Worm (Caenorhabditis elegans) whole organism, L1 larva: Measurements from ENCODE around the gene cyp-43A1.

Experiments
- C04F5.9 ChIP-seq: sonication (generic microtip); optimal IDR thresholded peaks from 2 replicates; lab custom pipeline; 2016; ENCODE audit warnings: missing genetic modification characterization, missing compliant biosample characterization
- C34B4.2 ChIP-seq: sonication (generic microtip); optimal IDR thresholded peaks from 2 replicates; lab custom pipeline; 2017; ENCODE audit warnings: mild to moderate bottlenecking, missing genetic modification characterization, missing compliant biosample characterization
- F16B12.6 ChIP-seq: fragments of 150-350 bp; optimal IDR thresholded peaks from 2 replicates; lab custom pipeline; 2014; ENCODE audit warnings: missing biosample characterization, missing genetic modification characterization
- Y116A8C.19 ChIP-seq: sonication (generic microtip); optimal IDR thresholded peaks from 2 replicates; lab custom pipeline; 2016; ENCODE audit warnings: missing compliant biosample characterization, missing genetic modification characterization, borderline replicate concordance
- alr-1 ChIP-seq: fragments of 200-800 bp; sonication (Bioruptor generic); optimal IDR thresholded peaks from 2 replicates; lab custom pipeline; 2018; ENCODE audit warnings: borderline replicate concordance, mild to moderate bottlenecking, missing genetic modification characterization, missing compliant biosample characterization
- aly-2 ChIP-seq: fragments of 150-350 bp; optimal IDR thresholded peaks from 2 replicates; lab custom pipeline; 2014; ENCODE audit warnings: missing biosample characterization, missing genetic modification characterization
- ama-1 ChIP-seq: fragments of 150-350 bp; optimal IDR thresholded peaks from 2 replicates; lab custom pipeline; 2014
- ceh-63 ChIP-seq: fragments of 200-800 bp; sonication (Bioruptor generic); optimal IDR thresholded peaks from 2 replicates; lab custom pipeline; 2018; ENCODE audit warnings: mild to moderate bottlenecking, missing genetic modification characterization, missing compliant biosample characterization
- ceh-88 ChIP-seq: fragments of 200-800 bp; sonication (Bioruptor generic); IDR thresholded peaks from 2 replicates; pipeline ENCODE4 v1.3.6; 2022; ENCODE audit warnings: missing genetic modification characterization, missing compliant biosample characterization
- ces-1 ChIP-seq: fragments of 150-350 bp; optimal IDR thresholded peaks from 2 replicates; lab custom pipeline; 2014; ENCODE audit warnings: missing biosample characterization, missing genetic modification reagents, missing genetic modification characterization
- dpl-1 ChIP-seq, 3 experiments: fragments of 150-350 bp in 2 of 3; sonication (generic microtip) in 1 of 3; optimal IDR thresholded peaks; 2 replicates each; lab custom pipeline; 2014 to 2017; ENCODE audit warnings: missing biosample characterization in 3 of 3, missing genetic modification characterization in 3 of 3, missing genetic modification reagents in 3 of 3
- dsc-1 ChIP-seq: sonication (generic microtip); optimal IDR thresholded peaks from 2 replicates; lab custom pipeline; 2016; ENCODE audit warnings: mild to moderate bottlenecking, missing genetic modification characterization, missing compliant biosample characterization
- efl-1 ChIP-seq, 4 experiments: fragments of 150-350 bp; optimal IDR thresholded peaks in 3 of 4; peaks in 1 of 4; 1 replicate in 1 of 4; 2 replicates in 3 of 4; lab custom pipeline; 2014; ENCODE audit warnings: missing biosample characterization in 2 of 4, missing genetic modification characterization in 2 of 4, missing genetic modification reagents in 2 of 4
- egl-13 ChIP-seq: sonication (generic microtip); optimal IDR thresholded peaks from 2 replicates; lab custom pipeline; 2016; ENCODE audit warnings: missing genotype, missing genetic modification reagents, missing genetic modification characterization, missing compliant biosample characterization
- egl-27 ChIP-seq, 2 experiments: fragments of 150-350 bp in 1 of 2; sonication (generic microtip); optimal IDR thresholded peaks; 3 replicates each; lab custom pipeline; 2017 to 2018; ENCODE audit warnings: missing biosample characterization in 2 of 2, missing genetic modification characterization in 2 of 2, missing genetic modification reagents in 2 of 2
- elt-3 ChIP-seq, 6 experiments: fragments of 150-350 bp in 1 of 6; sonication (generic microtip); optimal IDR thresholded peaks; 2 replicates each; lab custom pipeline; 2017 to 2018; ENCODE audit warnings: missing biosample characterization in 6 of 6, missing genetic modification characterization in 6 of 6, inconsistent platforms in 1 of 6
- ets-5 ChIP-seq: fragments of 200-800 bp; sonication (Bioruptor generic); IDR thresholded peaks from 2 replicates; pipeline ENCODE4 v1.3.6; 2022; ENCODE audit warnings: missing genetic modification characterization, missing compliant biosample characterization
- fkh-10 ChIP-seq: sonication (generic microtip); optimal IDR thresholded peaks from 2 replicates; lab custom pipeline; 2017; ENCODE audit warnings: missing biosample characterization, missing genetic modification reagents, missing genetic modification characterization
- fkh-4 ChIP-seq: sonication (generic microtip); optimal IDR thresholded peaks from 2 replicates; lab custom pipeline; 2016; ENCODE audit warnings: missing compliant biosample characterization, missing genetic modification characterization, borderline replicate concordance
- grh-1 ChIP-seq: fragments of 200-800 bp; sonication (Bioruptor generic); IDR thresholded peaks from 2 replicates; pipeline ENCODE4 v1.3.6; 2022; ENCODE audit warnings: missing genetic modification reagents, missing genetic modification characterization, missing compliant biosample characterization
- hpl-2 ChIP-seq: fragments of 150-350 bp; optimal IDR thresholded peaks from 2 replicates; lab custom pipeline; 2014; ENCODE audit warnings: missing biosample characterization, missing genetic modification reagents, missing genetic modification characterization
- jun-1 ChIP-seq: fragments of 150-350 bp; optimal IDR thresholded peaks from 2 replicates; lab custom pipeline; 2014; ENCODE audit warnings: missing biosample characterization, missing genetic modification reagents, missing genetic modification characterization
- lin-13 ChIP-seq: fragments of 150-350 bp; optimal IDR thresholded peaks from 2 replicates; lab custom pipeline; 2014; ENCODE audit warnings: missing biosample characterization, missing genetic modification reagents, missing genetic modification characterization
- lin-14 ChIP-seq: fragments of 200-800 bp; sonication (Bioruptor generic); optimal IDR thresholded peaks from 2 replicates; lab custom pipeline; 2018; ENCODE audit warnings: mild to moderate bottlenecking, missing genetic modification characterization, moderate library complexity, missing compliant biosample characterization
- lin-15B ChIP-seq: fragments of 150-350 bp; sonication (generic microtip); optimal IDR thresholded peaks from 3 replicates; lab custom pipeline; 2014; ENCODE audit warnings: missing biosample characterization, missing genetic modification characterization
- lsy-2 ChIP-seq, 2 experiments: fragments of 150-350 bp; optimal IDR thresholded peaks; 2 replicates each; lab custom pipeline; 2014; ENCODE audit warnings: missing biosample characterization in 2 of 2, missing genetic modification characterization in 2 of 2
- mef-2 ChIP-seq: fragments of 150-350 bp; optimal IDR thresholded peaks from 2 replicates; lab custom pipeline; 2014; ENCODE audit warnings: missing biosample characterization, missing genetic modification characterization
- nhr-11 ChIP-seq: fragments of 150-350 bp; optimal IDR thresholded peaks from 2 replicates; lab custom pipeline; 2014; ENCODE audit warnings: missing biosample characterization, missing genetic modification characterization
- nhr-19 ChIP-seq: fragments of 200-800 bp; sonication (Bioruptor generic); conservative IDR thresholded peaks from 2 replicates; pipeline ENCODE4 v1.3.6; 2022; ENCODE audit warnings: missing genetic modification characterization, missing compliant biosample characterization
- nhr-20 ChIP-seq: sonication (generic microtip); optimal IDR thresholded peaks from 2 replicates; lab custom pipeline; 2016; ENCODE audit warnings: mild to moderate bottlenecking, missing genetic modification characterization, missing compliant biosample characterization
- nhr-28 ChIP-seq: fragments of 150-350 bp; optimal IDR thresholded peaks from 2 replicates; lab custom pipeline; 2014; ENCODE audit warnings: missing biosample characterization, missing genetic modification characterization
- nhr-47 ChIP-seq: sonication (generic microtip); optimal IDR thresholded peaks from 2 replicates; lab custom pipeline; 2016; ENCODE audit warnings: mild to moderate bottlenecking, missing genetic modification characterization, moderate library complexity, missing compliant biosample characterization
- nhr-76 ChIP-seq: sonication (generic microtip); optimal IDR thresholded peaks from 2 replicates; lab custom pipeline; 2017; ENCODE audit warnings: missing biosample characterization, missing genetic modification characterization
- nhr-77 ChIP-seq: fragments of 150-350 bp; optimal IDR thresholded peaks from 2 replicates; lab custom pipeline; 2014; ENCODE audit warnings: missing biosample characterization, missing genetic modification characterization
- pag-3 ChIP-seq: sonication (generic microtip); optimal IDR thresholded peaks from 2 replicates; lab custom pipeline; 2017; ENCODE audit warnings: missing genetic modification characterization, mild to moderate bottlenecking, missing compliant biosample characterization, antibody characterized with exemption, borderline replicate concordance; ENCODE audit not compliant: insufficient read depth
- pqm-1 ChIP-seq: sonication (generic microtip); optimal IDR thresholded peaks from 3 replicates; lab custom pipeline; 2017; ENCODE audit warnings: missing biosample characterization, missing genetic modification characterization
- snpc-4 ChIP-seq: fragments of 150-350 bp; optimal IDR thresholded peaks from 2 replicates; lab custom pipeline; 2014; ENCODE audit warnings: missing biosample characterization, missing genetic modification characterization
- sptf-1 ChIP-seq: fragments of 150-350 bp; optimal IDR thresholded peaks from 2 replicates; lab custom pipeline; 2014; ENCODE audit warnings: missing biosample characterization, missing genetic modification characterization
- sup-37 ChIP-seq: fragments of 200-800 bp; sonication (Bioruptor generic); optimal IDR thresholded peaks from 2 replicates; lab custom pipeline; 2018; ENCODE audit warnings: mild to moderate bottlenecking, missing genetic modification characterization, missing compliant biosample characterization
- tlp-1 ChIP-seq: fragments of 150-350 bp; optimal IDR thresholded peaks from 2 replicates; lab custom pipeline; 2014; ENCODE audit warnings: missing biosample characterization, missing genetic modification characterization
- unc-130 ChIP-seq: fragments of 150-350 bp; optimal IDR thresholded peaks from 2 replicates; lab custom pipeline; 2017; ENCODE audit warnings: missing biosample characterization, missing genetic modification characterization, inconsistent platforms
- unc-30 ChIP-seq: sonication (generic microtip); optimal IDR thresholded peaks from 2 replicates; lab custom pipeline; 2017; ENCODE audit warnings: missing biosample characterization, missing genetic modification characterization
- vab-15 ChIP-seq: sonication (generic microtip); optimal IDR thresholded peaks from 2 replicates; lab custom pipeline; 2017; ENCODE audit warnings: missing genotype, mild to moderate bottlenecking, missing genetic modification characterization, missing compliant biosample characterization
- xbp-1 ChIP-seq: sonication (generic microtip); optimal IDR thresholded peaks from 2 replicates; lab custom pipeline; 2016; ENCODE audit warnings: missing genetic modification characterization, missing compliant biosample characterization
- zag-1 ChIP-seq: fragments of 150-350 bp; optimal IDR thresholded peaks from 2 replicates; lab custom pipeline; 2014; ENCODE audit warnings: missing biosample characterization, missing genetic modification characterization
- zip-4 ChIP-seq: fragments of 200-800 bp; sonication (Bioruptor generic); optimal IDR thresholded peaks from 2 replicates; lab custom pipeline; 2018; ENCODE audit warnings: mild to moderate bottlenecking, missing genetic modification characterization, moderate library complexity, missing compliant biosample characterization
- ztf-11 ChIP-seq, 2 experiments: sonication (generic microtip); optimal IDR thresholded peaks; 2 replicates each; lab custom pipeline; 2016 to 2017; ENCODE audit warnings: missing genetic modification characterization in 2 of 2, missing biosample characterization in 1 of 2, missing compliant biosample characterization in 1 of 2

The cyp-43A1 gene

DNA sequence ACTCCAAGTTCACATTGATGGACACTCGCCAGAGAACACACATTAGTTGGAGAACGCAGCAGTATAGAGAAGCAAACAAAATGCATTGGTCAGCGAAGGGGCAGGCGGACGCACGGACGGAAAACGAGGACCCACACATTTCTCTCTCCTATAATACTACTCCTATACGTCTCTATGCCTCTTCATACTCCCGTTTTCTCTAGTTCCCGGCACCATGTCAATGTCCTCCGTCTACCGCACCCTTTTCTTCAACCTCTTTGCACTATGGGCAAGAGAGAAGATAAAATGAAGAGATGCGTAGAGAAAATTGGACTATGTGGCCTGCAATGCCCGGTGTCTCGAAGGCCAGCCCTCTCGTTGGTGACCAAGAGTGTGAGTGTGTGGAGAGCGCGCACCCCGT is 28.3 kb upstream of the cyp-43A1 start, which contains the start of gene set-20 (continued):
- TF ChIP-seq nhr-19 (GFP tag; lab: Robert Waterston, UW) (peak; percentile 46), nhr-20 (tag; lab: Kevin White, UChicago) (peak; percentile 62), dpl-1 (GFP tag; optimal IDR thresholded peaks at IDR 0.05; lab: Kevin White, UChicago) (no peak), lin-14 (GFP tag; lab: Kevin White, UChicago) (peak; percentile 95), nhr-11 (tag; lab: Kevin White, UChicago) (no peak), ztf-11 (tag; optimal IDR thresholded peaks at IDR 0.05; lab: Kevin White, UChicago) (peak in 1 of 2 experiments; percentile 38), fkh-10 (GFP tag; lab: Kevin White, UChicago) (peak; percentile 57), dsc-1 (tag; lab: Kevin White, UChicago) (peak; percentile 29), Y116A8C.19 (tag; lab: Kevin White, UChicago) (no peak), unc-130 (tag; lab: Kevin White, UChicago) (no peak), mef-2 (no peak), pag-3 (tag; lab: Kevin White, UChicago) (no peak), sup-37 (GFP tag; lab: Kevin White, UChicago) (no peak), nhr-47 (tag; lab: Kevin White, UChicago) (peak; percentile 58), nhr-28 (tag; lab: Kevin White, UChicago) (no peak), zip-4 (GFP tag; lab: Kevin White, UChicago) (no peak), C34B4.2 (tag; lab: Kevin White, UChicago) (no peak), ets-5 (GFP tag; lab: Robert Waterston, UW) (no peak), jun-1 (peak; percentile 64), lin-13 (GFP tag; lab: Kevin White, UChicago) (no peak), ceh-63 (GFP tag; lab: Kevin White, UChicago) (no peak), xbp-1 (peak; percentile 45), C04F5.9 (no peak), nhr-76 (tag; lab: Kevin White, UChicago) (no peak), nhr-77 (tag; lab: Kevin White, UChicago) (no peak), ces-1 (GFP tag; lab: Kevin White, UChicago) (no peak), efl-1 (optimal IDR thresholded peaks at IDR 0.05; lab: Kevin White, UChicago) (peak in 1 of 2 experiments; percentile 17), efl-1 (GFP tag; optimal IDR thresholded peaks at IDR 0.05 in 1 of 2; lab: Kevin White, UChicago) (no peak), unc-30 (tag; lab: Kevin White, UChicago) (no peak), aly-2 (tag; lab: Kevin White, UChicago) (no peak), zag-1 (tag; lab: Kevin White, UChicago) (no peak), ceh-88 (no peak), hpl-2 (GFP tag; lab: Kevin White, UChicago) (no peak), egl-27 (tag; optimal IDR thresholded peaks at IDR 0.05; lab: Kevin White, UChicago) (no peak), elt-3 (tag; optimal IDR thresholded peaks at IDR 0.05; lab: Kevin White, UChicago) (peak in 1 of 6 experiments; percentile 18), egl-13 (tag; lab: Kevin White, UChicago) (peak; percentile 10), snpc-4 (no peak), vab-15 (tag; lab: Kevin White, UChicago) (no peak), lin-15B (tag; lab: Kevin White, UChicago) (no peak), ama-1 (lab: Kevin White, UChicago) (no peak), fkh-4 (tag; lab: Kevin White, UChicago) (no peak), lsy-2 (tag; optimal IDR thresholded peaks at IDR 0.05; lab: Kevin White, UChicago) (peak in 1 of 2 experiments; percentile 47), grh-1 (GFP tag; lab: Robert Waterston, UW) (peak; percentile 20; the same call in 1 of the 2 replicates), sptf-1 (no peak), tlp-1 (no peak), F16B12.6 (tag; lab: Kevin White, UChicago) (no peak), alr-1 (tag; lab: Kevin White, UChicago) (no peak), pqm-1 (tag; lab: Kevin White, UChicago) (no peak)
